Worm (Caenorhabditis elegans) whole organism, L3 larva: ENCODE data around the gene C25E10.16.

Source experiments
- R02D3.7 ChIP-seq: fragments of 150-350 bp; optimal IDR thresholded peaks from 2 replicates; lab custom pipeline; 2014; ENCODE audit warnings: missing biosample characterization, missing genetic modification characterization
- ZK546.5 ChIP-seq: sonication (generic microtip); optimal IDR thresholded peaks from 2 replicates; lab custom pipeline; 2017; ENCODE audit warnings: missing biosample characterization, missing genetic modification characterization
- aly-2 ChIP-seq: fragments of 150-350 bp; optimal IDR thresholded peaks from 2 replicates; lab custom pipeline; 2014; ENCODE audit warnings: missing biosample characterization, missing genetic modification characterization
- ama-1 ChIP-seq: fragments of 150-350 bp; optimal IDR thresholded peaks from 2 replicates; lab custom pipeline; 2018
- ceh-16 ChIP-seq: sonication (generic microtip); optimal IDR thresholded peaks from 2 replicates; lab custom pipeline; 2017; ENCODE audit warnings: missing biosample characterization, missing genetic modification characterization
- ceh-28 ChIP-seq: fragments of 150-350 bp; optimal IDR thresholded peaks from 2 replicates; lab custom pipeline; 2014; ENCODE audit warnings: missing biosample characterization, missing genetic modification reagents, missing genetic modification characterization
- ceh-82 ChIP-seq: fragments of 150-350 bp; optimal IDR thresholded peaks from 2 replicates; lab custom pipeline; 2014; ENCODE audit warnings: missing biosample characterization, missing genetic modification characterization
- ceh-9 ChIP-seq: sonication (generic microtip); optimal IDR thresholded peaks from 2 replicates; lab custom pipeline; 2018; ENCODE audit warnings: missing biosample characterization, missing genetic modification characterization
- daf-12 ChIP-seq: fragments of 150-350 bp; optimal IDR thresholded peaks from 2 replicates; lab custom pipeline; 2014; ENCODE audit warnings: missing biosample characterization, missing genetic modification reagents, missing genetic modification characterization
- egl-27 ChIP-seq: sonication (generic microtip); optimal IDR thresholded peaks from 4 replicates; lab custom pipeline; 2017; ENCODE audit warnings: missing biosample characterization, missing genetic modification reagents, missing genetic modification characterization
- egl-5 ChIP-seq: fragments of 150-350 bp; optimal IDR thresholded peaks from 2 replicates; lab custom pipeline; 2017; ENCODE audit warnings: missing biosample characterization, missing genetic modification reagents, missing genetic modification characterization, inconsistent platforms
- elt-1 ChIP-seq: fragments of 150-350 bp; optimal IDR thresholded peaks from 2 replicates; lab custom pipeline; 2014; ENCODE audit warnings: missing biosample characterization, missing genetic modification characterization
- elt-2 ChIP-seq: sonication (generic microtip); optimal IDR thresholded peaks from 2 replicates; lab custom pipeline; 2016; ENCODE audit warnings: missing genetic modification reagents, mild to moderate bottlenecking, missing genetic modification characterization, missing compliant biosample characterization
- elt-3 ChIP-seq, 3 experiments: fragments of 150-350 bp in 1 of 3; sonication (generic microtip) in 2 of 3; optimal IDR thresholded peaks; 2 replicates in 2 of 3; 4 replicates in 1 of 3; lab custom pipeline; 2014 to 2017; ENCODE audit warnings: missing biosample characterization in 3 of 3, missing genetic modification characterization in 3 of 3
- eor-1 ChIP-seq, 2 experiments: fragments of 150-350 bp; optimal IDR thresholded peaks; 2 replicates each; lab custom pipeline; 2014 to 2018; ENCODE audit warnings: missing biosample characterization in 2 of 2, missing genetic modification characterization in 2 of 2
- fkh-10 ChIP-seq: sonication (generic microtip); optimal IDR thresholded peaks from 2 replicates; lab custom pipeline; 2017; ENCODE audit warnings: missing biosample characterization, missing genetic modification reagents, missing genetic modification characterization
- fkh-2 ChIP-seq: fragments of 150-350 bp; optimal IDR thresholded peaks from 2 replicates; lab custom pipeline; 2014; ENCODE audit warnings: missing biosample characterization, missing genetic modification reagents, missing genetic modification characterization
- fos-1 ChIP-seq: fragments of 150-350 bp; optimal IDR thresholded peaks from 2 replicates; lab custom pipeline; 2014; ENCODE audit warnings: missing biosample characterization, missing genetic modification characterization
- hmg-11 ChIP-seq: sonication (generic microtip); optimal IDR thresholded peaks from 2 replicates; lab custom pipeline; 2016; ENCODE audit warnings: missing genetic modification characterization, missing compliant biosample characterization
- jun-1 ChIP-seq: fragments of 150-350 bp; optimal IDR thresholded peaks from 2 replicates; lab custom pipeline; 2014; ENCODE audit warnings: missing biosample characterization, missing genetic modification reagents, missing genetic modification characterization
- lin-15B ChIP-seq: fragments of 150-350 bp; optimal IDR thresholded peaks from 2 replicates; lab custom pipeline; 2014; ENCODE audit warnings: missing biosample characterization, missing genetic modification characterization
- lin-39 ChIP-seq: fragments of 150-350 bp; optimal IDR thresholded peaks from 2 replicates; lab custom pipeline; 2018; ENCODE audit warnings: missing biosample characterization, missing genetic modification reagents, missing genetic modification characterization
- lsy-12 ChIP-seq: sonication (generic microtip); optimal IDR thresholded peaks from 2 replicates; lab custom pipeline; 2016; ENCODE audit warnings: mild to moderate bottlenecking, missing genetic modification characterization, missing compliant biosample characterization
- mdl-1 ChIP-seq: fragments of 150-350 bp; optimal IDR thresholded peaks from 2 replicates; lab custom pipeline; 2014; ENCODE audit warnings: missing biosample characterization, missing genetic modification characterization
- mml-1 ChIP-seq: fragments of 150-350 bp; sonication (generic microtip); optimal IDR thresholded peaks from 3 replicates; lab custom pipeline; 2014; ENCODE audit warnings: missing biosample characterization, missing genetic modification characterization
- nfya-1 ChIP-seq: sonication (generic microtip); optimal IDR thresholded peaks from 2 replicates; lab custom pipeline; 2017; ENCODE audit warnings: missing genetic modification characterization, mild to moderate bottlenecking, missing compliant biosample characterization, antibody characterized with exemption, moderate library complexity; ENCODE audit not compliant: insufficient read depth
- nhr-11 ChIP-seq: fragments of 150-350 bp; optimal IDR thresholded peaks from 2 replicates; lab custom pipeline; 2014; ENCODE audit warnings: missing biosample characterization, missing genetic modification characterization
- nhr-12 ChIP-seq: fragments of 150-350 bp; optimal IDR thresholded peaks from 2 replicates; lab custom pipeline; 2014; ENCODE audit warnings: missing biosample characterization, missing genetic modification characterization
- nhr-23 ChIP-seq: fragments of 150-350 bp; optimal IDR thresholded peaks from 2 replicates; lab custom pipeline; 2014; ENCODE audit warnings: missing biosample characterization, missing genetic modification reagents, missing genetic modification characterization
- nhr-237 ChIP-seq: fragments of 150-350 bp; optimal IDR thresholded peaks from 2 replicates; lab custom pipeline; 2014; ENCODE audit warnings: missing biosample characterization, missing genetic modification characterization
- nhr-25 ChIP-seq: sonication (generic microtip); optimal IDR thresholded peaks from 2 replicates; lab custom pipeline; 2017; ENCODE audit warnings: missing biosample characterization, missing genetic modification characterization
- nhr-28 ChIP-seq: fragments of 150-350 bp; optimal IDR thresholded peaks from 2 replicates; lab custom pipeline; 2014; ENCODE audit warnings: missing biosample characterization, missing genetic modification characterization
- nhr-43 ChIP-seq: sonication (generic microtip); optimal IDR thresholded peaks from 2 replicates; lab custom pipeline; 2016; ENCODE audit warnings: mild to moderate bottlenecking, missing genetic modification characterization, missing compliant biosample characterization; ENCODE audit not compliant: poor library complexity, severe bottlenecking
- nhr-67 ChIP-seq: fragments of 150-350 bp; optimal IDR thresholded peaks from 2 replicates; lab custom pipeline; 2014; ENCODE audit warnings: missing biosample characterization, missing genetic modification characterization
- nhr-76 ChIP-seq: fragments of 150-350 bp; sonication (generic microtip); optimal IDR thresholded peaks from 5 replicates; lab custom pipeline; 2014; ENCODE audit warnings: missing biosample characterization, missing genetic modification characterization
- nhr-77 ChIP-seq: fragments of 150-350 bp; optimal IDR thresholded peaks from 2 replicates; lab custom pipeline; 2014; ENCODE audit warnings: missing biosample characterization, missing genetic modification characterization
- pha-4 ChIP-seq: fragments of 150-350 bp; optimal IDR thresholded peaks from 2 replicates; lab custom pipeline; 2014; ENCODE audit warnings: missing biosample characterization, missing genetic modification reagents, missing genetic modification characterization
- pqm-1 ChIP-seq: fragments of 150-350 bp; optimal IDR thresholded peaks from 2 replicates; lab custom pipeline; 2017; ENCODE audit warnings: missing biosample characterization, missing genetic modification characterization, inconsistent platforms
- sea-2 ChIP-seq: fragments of 150-350 bp; sonication (generic microtip); optimal IDR thresholded peaks from 4 replicates; lab custom pipeline; 2014; ENCODE audit warnings: missing biosample characterization, missing genetic modification reagents, missing genetic modification characterization
- skn-1 ChIP-seq: fragments of 150-350 bp; optimal IDR thresholded peaks from 2 replicates; lab custom pipeline; 2014; ENCODE audit warnings: missing biosample characterization, missing genetic modification characterization
- snpc-4 ChIP-seq: fragments of 150-350 bp; optimal IDR thresholded peaks from 2 replicates; lab custom pipeline; 2014; ENCODE audit warnings: missing biosample characterization, missing genetic modification characterization
- tbx-2 ChIP-seq: sonication (generic microtip); optimal IDR thresholded peaks from 2 replicates; lab custom pipeline; 2016; ENCODE audit warnings: mild to moderate bottlenecking, missing genetic modification characterization, missing compliant biosample characterization
- unc-39 ChIP-seq: sonication (generic microtip); optimal IDR thresholded peaks from 4 replicates; lab custom pipeline; 2017; ENCODE audit warnings: missing biosample characterization, missing genetic modification characterization
- unc-62 ChIP-seq: fragments of 150-350 bp; sonication (generic microtip); optimal IDR thresholded peaks from 4 replicates; lab custom pipeline; 2014; ENCODE audit warnings: missing biosample characterization, missing genetic modification reagents, missing genetic modification characterization
- zag-1 ChIP-seq: fragments of 150-350 bp; optimal IDR thresholded peaks from 2 replicates; lab custom pipeline; 2014; ENCODE audit warnings: missing biosample characterization, missing genetic modification characterization
- ztf-11 ChIP-seq: fragments of 150-350 bp; optimal IDR thresholded peaks from 2 replicates; lab custom pipeline; 2014; ENCODE audit warnings: missing biosample characterization, missing genetic modification characterization
- ztf-4 ChIP-seq: fragments of 150-350 bp; optimal IDR thresholded peaks from 2 replicates; lab custom pipeline; 2014; ENCODE audit warnings: missing biosample characterization, missing genetic modification characterization

C25E10.16 gene

DNA sequence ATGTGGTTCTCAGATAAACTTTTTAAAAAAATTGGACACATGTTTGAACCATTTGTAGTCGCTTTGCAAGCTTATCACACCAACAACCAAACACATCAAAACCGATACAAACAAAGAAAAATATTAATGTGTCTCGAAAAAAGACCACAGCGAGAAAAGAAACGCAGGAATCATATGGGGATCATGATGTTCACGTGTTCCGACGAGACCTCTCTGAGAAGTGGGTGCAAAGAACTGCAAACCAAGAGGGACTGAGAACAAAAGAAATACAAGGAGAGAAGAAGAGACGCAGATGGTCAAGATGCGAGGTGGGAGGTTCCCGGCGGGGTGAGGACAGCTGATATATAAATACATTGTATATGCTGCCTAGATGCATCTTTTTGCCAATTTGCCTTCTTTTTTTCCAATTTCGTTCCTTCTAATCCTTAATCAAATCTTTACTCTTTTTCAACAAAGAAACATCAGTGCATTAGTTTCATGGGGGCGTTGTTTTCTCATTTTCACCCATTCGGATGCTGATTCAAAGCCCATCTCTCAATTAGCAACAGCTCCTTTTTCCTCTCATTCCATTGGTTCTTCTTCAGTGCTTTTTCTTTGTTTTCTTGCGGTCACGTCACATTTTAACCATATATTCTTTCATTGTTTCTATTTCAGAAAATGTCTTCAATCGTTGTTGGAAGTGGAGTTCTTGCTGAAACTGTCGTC, 36.4 kb upstream of the C25E10.16 start, which contains the start of gene F21C10.10:
F21C10.10 (plus strand) TSS at position 655 of the 705 bp plus-strand sequence.
- TF ChIP-seq snpc-4 (tag; lab: Kevin White, UChicago) (peak; percentile 55), nhr-77 (tag; lab: Kevin White, UChicago) (peak; percentile 23), ZK546.5 (tag; lab: Kevin White, UChicago) (no peak), elt-2 (tag; lab: Kevin White, UChicago) (peak; percentile 93), eor-1 (tag; optimal IDR thresholded peaks at IDR 0.05; lab: Kevin White, UChicago) (no peak), nfya-1 (tag; lab: Kevin White, UChicago) (peak; percentile 85), zag-1 (tag; lab: Kevin White, UChicago) (no peak), fkh-10 (no peak), nhr-11 (tag; lab: Kevin White, UChicago) (peak; percentile 33), lin-39 (tag; lab: Kevin White, UChicago) (peak; percentile 84), nhr-28 (tag; lab: Kevin White, UChicago) (no peak), lsy-12 (tag; lab: Kevin White, UChicago) (peak; percentile 41), fos-1 (peak; percentile 15), nhr-23 (tag; lab: Kevin White, UChicago) (peak; percentile 95), ceh-28 (tag; lab: Kevin White, UChicago) (peak; percentile 80), mdl-1 (tag; lab: Kevin White, UChicago) (peak; percentile 89), ceh-16 (tag; lab: Kevin White, UChicago) (no peak), nhr-67 (tag; lab: Kevin White, UChicago) (no peak), mml-1 (peak; percentile 82), egl-5 (tag; lab: Kevin White, UChicago) (peak; percentile 84), ceh-82 (tag; lab: Kevin White, UChicago) (no peak), fkh-2 (tag; lab: Kevin White, UChicago) (no peak), elt-3 (tag; optimal IDR thresholded peaks at IDR 0.05; lab: Kevin White, UChicago) (peak in 2 of 3 experiments; percentile 43 to 81), pqm-1 (tag; lab: Kevin White, UChicago) (peak; percentile 89), ztf-11 (tag; lab: Kevin White, UChicago) (no peak), jun-1 (tag; lab: Kevin White, UChicago) (peak; percentile 91), lin-15B (tag; lab: Kevin White, UChicago) (no peak), nhr-12 (tag; lab: Kevin White, UChicago) (no peak), aly-2 (tag; lab: Kevin White, UChicago) (no peak), skn-1 (tag; lab: Kevin White, UChicago) (peak; percentile 6), egl-27 (tag; lab: Kevin White, UChicago) (peak; percentile 54), unc-62 (GFP tag; lab: Kevin White, UChicago) (peak; percentile 47), unc-39 (tag; lab: Kevin White, UChicago) (no peak), nhr-76 (tag; lab: Kevin White, UChicago) (peak; percentile 92), nhr-237 (tag; lab: Kevin White, UChicago) (no peak), ama-1 (lab: Kevin White, UChicago) (no peak), sea-2 (GFP tag; lab: Kevin White, UChicago) (no peak), ceh-9 (tag; lab: Kevin White, UChicago) (no peak), nhr-25 (tag; lab: Kevin White, UChicago) (peak; percentile 94), elt-1 (tag; lab: Kevin White, UChicago) (no peak), nhr-43 (tag; lab: Kevin White, UChicago) (peak; percentile 98), pha-4 (tag; lab: Kevin White, UChicago) (peak; percentile 96), daf-12 (tag; lab: Kevin White, UChicago) (no peak), tbx-2 (peak; percentile 57), R02D3.7 (tag; lab: Kevin White, UChicago) (peak; percentile 19), ztf-4 (tag; lab: Kevin White, UChicago) (peak; percentile 65), hmg-11 (tag; lab: Kevin White, UChicago) (peak; percentile 62)
